Worm (Caenorhabditis elegans) whole organism, L2 larva: ENCODE measurements around the gene nspb-6.

ENCODE experiments used
- R02D3.7 ChIP-seq: fragments of 150-350 bp; optimal IDR thresholded peaks from 2 replicates; lab custom pipeline; 2014; ENCODE audit warnings: missing biosample characterization, missing genetic modification characterization
- alr-1 ChIP-seq: fragments of 150-350 bp; optimal IDR thresholded peaks from 2 replicates; lab custom pipeline; 2014; ENCODE audit warnings: missing biosample characterization, missing genetic modification characterization
- aly-2 ChIP-seq: fragments of 150-350 bp; optimal IDR thresholded peaks from 2 replicates; lab custom pipeline; 2014; ENCODE audit warnings: missing biosample characterization, missing genetic modification characterization
- egl-27 ChIP-seq: sonication (generic microtip); optimal IDR thresholded peaks from 3 replicates; lab custom pipeline; 2017; ENCODE audit warnings: missing biosample characterization, missing genetic modification reagents, missing genetic modification characterization
- fos-1 ChIP-seq: fragments of 150-350 bp; optimal IDR thresholded peaks from 2 replicates; lab custom pipeline; 2014; ENCODE audit warnings: missing biosample characterization, missing genetic modification characterization
- lin-39 ChIP-seq: fragments of 150-350 bp; optimal IDR thresholded peaks from 2 replicates; lab custom pipeline; 2014; ENCODE audit warnings: missing biosample characterization, missing genetic modification reagents, missing genetic modification characterization
- nhr-11 ChIP-seq: fragments of 150-350 bp; optimal IDR thresholded peaks from 2 replicates; lab custom pipeline; 2014; ENCODE audit warnings: missing biosample characterization, missing genetic modification characterization
- nhr-12 ChIP-seq: fragments of 150-350 bp; optimal IDR thresholded peaks from 2 replicates; lab custom pipeline; 2014; ENCODE audit warnings: missing biosample characterization, missing genetic modification characterization
- nhr-237 ChIP-seq: fragments of 150-350 bp; optimal IDR thresholded peaks from 2 replicates; lab custom pipeline; 2014; ENCODE audit warnings: missing biosample characterization, missing genetic modification characterization
- snpc-4 ChIP-seq: fragments of 150-350 bp; optimal IDR thresholded peaks from 2 replicates; lab custom pipeline; 2014; ENCODE audit warnings: missing biosample characterization, missing genetic modification characterization
- unc-62 ChIP-seq: fragments of 150-350 bp; optimal IDR thresholded peaks from 2 replicates; lab custom pipeline; 2014; ENCODE audit warnings: missing biosample characterization, missing genetic modification reagents, missing genetic modification characterization

DNA sequence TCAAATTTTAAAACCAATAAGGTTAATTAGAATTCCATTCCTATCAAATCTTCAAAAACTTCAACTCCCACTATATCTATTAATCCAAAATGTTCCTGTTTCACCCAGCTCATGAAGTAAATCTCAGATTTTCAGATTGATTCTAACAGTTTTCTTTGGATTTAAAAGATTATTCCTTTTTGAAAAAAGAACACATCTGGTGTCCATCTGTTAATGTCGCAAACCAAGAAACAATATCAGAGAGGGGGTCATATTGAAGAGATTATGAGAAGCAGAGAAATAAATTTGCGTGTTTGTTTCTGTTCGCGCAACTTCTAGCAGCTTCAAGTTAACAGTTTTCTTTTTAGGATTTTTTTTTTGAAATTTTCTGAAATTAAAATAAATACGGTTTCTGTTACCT lies 33.7 kb downstream of the nspb-6 start:
- TF ChIP-seq lin-39 (tag; lab: Kevin White, UChicago): no peak
- TF ChIP-seq aly-2 (tag; lab: Kevin White, UChicago): no peak
- no peak for TF ChIP-seq nhr-237 (tag; lab: Kevin White, UChicago)
- TF ChIP-seq fos-1: no peak
- TF ChIP-seq nhr-11 (tag; lab: Kevin White, UChicago): no peak
- TF ChIP-seq unc-62 (GFP tag; lab: Kevin White, UChicago): no peak
- TF ChIP-seq egl-27: no peak
- TF ChIP-seq snpc-4 (tag; lab: Kevin White, UChicago): no peak
- TF ChIP-seq R02D3.7: no peak
- no peak for TF ChIP-seq alr-1
- TF ChIP-seq nhr-12 (tag; lab: Kevin White, UChicago): no peak
